Worm (Caenorhabditis elegans): ENCODE data around the gene ZK686.3.

DNA sequence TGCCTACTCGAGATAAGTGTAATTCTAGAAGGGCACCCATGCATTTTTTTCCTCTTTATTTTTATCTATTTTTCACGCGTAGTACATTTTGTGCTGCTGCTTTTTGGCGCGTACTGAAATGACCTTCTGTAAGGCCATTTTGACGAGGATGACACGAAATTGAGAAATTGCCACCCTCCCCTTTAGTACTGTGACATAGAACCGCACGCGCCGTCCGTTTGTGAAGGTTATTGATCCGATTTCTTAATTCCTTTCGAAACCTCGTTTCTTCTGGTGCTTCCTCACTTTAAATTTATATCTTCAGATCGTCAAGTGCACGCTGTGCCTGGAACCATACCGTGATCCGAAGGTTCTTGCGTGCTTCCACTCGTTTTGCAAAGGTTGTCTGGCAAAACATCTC lies 37.8 kb downstream of the ZK686.3 start:
- no peak for TF ChIP-seq ceh-82 (tag; optimal IDR thresholded peaks at IDR 0.05)
- no peak for TF ChIP-seq nhr-76 (tag; optimal IDR thresholded peaks at IDR 0.05)
- no peak for TF ChIP-seq lin-39 (tag; optimal IDR thresholded peaks at IDR 0.05)
- no peak for TF ChIP-seq ceh-32 (tag; optimal IDR thresholded peaks at IDR 0.05; ENCODE audit: poor library complexity)
- TF ChIP-seq fkh-10 (GFP tag; optimal IDR thresholded peaks at IDR 0.05): no peak
- no peak for TF ChIP-seq zag-1 (tag; optimal IDR thresholded peaks at IDR 0.05)
- TF ChIP-seq R02D3.7 (tag; optimal IDR thresholded peaks at IDR 0.05): no peak
- TF ChIP-seq skn-1 (tag; optimal IDR thresholded peaks at IDR 0.05): no peak
- TF ChIP-seq ceh-20 (GFP tag; IDR thresholded peaks at IDR 0.05): no peak

Measured in whole organism, L4 larva.